Worm (Caenorhabditis elegans): Measurements from ENCODE around the gene urb-1.

- no peak for TF ChIP-seq ham-2 (GFP tag; optimal IDR thresholded peaks at IDR 0.05)
- TF ChIP-seq mep-1 (tag; optimal IDR thresholded peaks at IDR 0.05) = no peak
- TF ChIP-seq ces-1 (GFP tag; optimal IDR thresholded peaks at IDR 0.05) = no peak
- TF ChIP-seq blmp-1 (tag; optimal IDR thresholded peaks at IDR 0.05) = no peak
- no peak for TF ChIP-seq nhr-76 (tag; optimal IDR thresholded peaks at IDR 0.05)
- no peak for TF ChIP-seq lin-13 (tag; optimal IDR thresholded peaks at IDR 0.05)
- TF ChIP-seq unc-62 (GFP tag; optimal IDR thresholded peaks at IDR 0.05) = no peak
- no peak for TF ChIP-seq elt-1 (tag; optimal IDR thresholded peaks at IDR 0.05; ENCODE audit: borderline replicate concordance, insufficient read depth)
- no peak for TF ChIP-seq tbx-8 (GFP tag; optimal IDR thresholded peaks at IDR 0.05)
- no peak for TF ChIP-seq lsy-2 (tag; optimal IDR thresholded peaks at IDR 0.05)
- TF ChIP-seq nhr-237 (tag; optimal IDR thresholded peaks at IDR 0.05) = no peak
Observed at ce11 chrV:6441613-6442012, 17.7 kb upstream of the urb-1 start, which contains the start of gene T05H4.15.
